Fruit fly (Drosophila melanogaster) whole organism, embryonic: ENCODE data around the gene Indy.

Source experiments
- CG10147 ChIP-seq: fragments of 200-800 bp; sonication (Bioruptor generic); optimal IDR thresholded peaks from 2 replicates; lab custom pipeline; 2019; ENCODE audit warnings: missing biosample characterization, mild to moderate bottlenecking, missing genetic modification characterization, moderate library complexity
- CG10654 ChIP-seq: fragments of 200-800 bp; sonication (Bioruptor generic); optimal IDR thresholded peaks from 2 replicates; lab custom pipeline; 2016; ENCODE audit warnings: missing biosample characterization, missing genetic modification characterization
- CG11723 ChIP-seq: fragments of 200-800 bp; sonication (Bioruptor generic); optimal IDR thresholded peaks from 2 replicates; lab custom pipeline; 2017; ENCODE audit warnings: missing biosample characterization, mild to moderate bottlenecking, missing genetic modification characterization
- CG12219 ChIP-seq: fragments of 200-800 bp; sonication (Bioruptor generic); optimal IDR thresholded peaks from 3 replicates; lab custom pipeline; 2018; ENCODE audit warnings: missing biosample characterization, mild to moderate bottlenecking, missing genetic modification characterization
- CG1233 ChIP-seq: fragments of 200-800 bp; sonication (Bioruptor generic); optimal IDR thresholded peaks from 4 replicates; lab custom pipeline; 2018; ENCODE audit warnings: missing biosample characterization, mild to moderate bottlenecking, missing genetic modification characterization
- CG12659 ChIP-seq: fragments of 200-800 bp; sonication (Bioruptor generic); optimal IDR thresholded peaks from 3 replicates; lab custom pipeline; 2017; ENCODE audit warnings: mild to moderate bottlenecking, missing biosample characterization, missing genetic modification reagents, missing genetic modification characterization
- CG14965 ChIP-seq: fragments of 200-800 bp; sonication (Bioruptor generic); optimal IDR thresholded peaks from 2 replicates; lab custom pipeline; 2016; ENCODE audit warnings: missing biosample characterization, missing genetic modification characterization, borderline replicate concordance
- CG15479 ChIP-seq: fragments of 200-800 bp; sonication (Bioruptor generic); optimal IDR thresholded peaks from 3 replicates; lab custom pipeline; 2019; ENCODE audit warnings: missing biosample characterization, mild to moderate bottlenecking, missing genetic modification characterization, moderate library complexity
- CG1792 ChIP-seq: fragments of 200-800 bp; sonication (Bioruptor generic); optimal IDR thresholded peaks from 2 replicates; lab custom pipeline; 2016; ENCODE audit warnings: missing biosample characterization, missing genetic modification characterization
- CG2712 ChIP-seq: fragments of 200-800 bp; optimal IDR thresholded peaks from 3 replicates; lab custom pipeline; 2019; ENCODE audit warnings: missing biosample characterization, mild to moderate bottlenecking, missing genetic modification characterization, moderate library complexity
- CG31388 ChIP-seq: fragments of 200-800 bp; sonication (Bioruptor generic); optimal IDR thresholded peaks from 2 replicates; lab custom pipeline; 2016; ENCODE audit warnings: missing biosample characterization, missing genetic modification characterization
- CG33557 ChIP-seq: fragments of 200-800 bp; sonication (Bioruptor generic); optimal IDR thresholded peaks from 2 replicates; lab custom pipeline; 2019; ENCODE audit warnings: missing biosample characterization, mild to moderate bottlenecking, missing genetic modification characterization, moderate library complexity
- CG3847 ChIP-seq: fragments of 200-800 bp; sonication (Bioruptor generic); IDR thresholded peaks from 2 replicates; pipeline ENCODE4 v1.3.6; 2022; ENCODE audit warnings: missing biosample characterization, missing genetic modification characterization
- CG43689 ChIP-seq: fragments of 200-800 bp; sonication (Bioruptor generic); IDR thresholded peaks from 2 replicates; pipeline ENCODE4 v1.3.6; 2022; ENCODE audit warnings: missing biosample characterization, missing genetic modification characterization
- CG4707 ChIP-seq: fragments of 200-800 bp; sonication (Bioruptor generic); optimal IDR thresholded peaks from 2 replicates; lab custom pipeline; 2018; ENCODE audit warnings: missing biosample characterization, mild to moderate bottlenecking, missing genetic modification characterization, moderate library complexity
- CG7963 ChIP-seq: fragments of 200-800 bp; sonication (Bioruptor generic); IDR thresholded peaks from 3 replicates; pipeline ENCODE4 v1.3.6; 2022; ENCODE audit warnings: missing biosample characterization, missing genetic modification characterization; ENCODE audit not compliant: partially characterized antibody
- CG8359 ChIP-seq: fragments of 200-800 bp; sonication (Bioruptor generic); optimal IDR thresholded peaks from 2 replicates; lab custom pipeline; 2017; ENCODE audit warnings: missing biosample characterization, mild to moderate bottlenecking, missing genetic modification characterization, borderline replicate concordance
- CG8924 ChIP-seq: fragments of 200-800 bp; optimal IDR thresholded peaks from 3 replicates; lab custom pipeline; 2019; ENCODE audit warnings: missing biosample characterization, mild to moderate bottlenecking, missing genetic modification characterization, moderate library complexity
- CG9932 ChIP-seq: fragments of 200-800 bp; sonication (Bioruptor generic); IDR thresholded peaks from 2 replicates; pipeline ENCODE4 v1.3.6; 2022; ENCODE audit warnings: missing biosample characterization, missing genetic modification characterization
- CrebB ChIP-seq: fragments of 200-800 bp; sonication (Bioruptor generic); optimal IDR thresholded peaks from 3 replicates; lab custom pipeline; 2018; ENCODE audit warnings: missing biosample characterization, mild to moderate bottlenecking, missing genetic modification characterization
- Dek ChIP-seq: fragments of 200-800 bp; sonication (Bioruptor generic); optimal IDR thresholded peaks from 3 replicates; lab custom pipeline; 2019; ENCODE audit warnings: missing biosample characterization, mild to moderate bottlenecking, missing genetic modification characterization, moderate library complexity
- Dip3 ChIP-seq: fragments of 200-800 bp; sonication (Bioruptor generic); optimal IDR thresholded peaks from 3 replicates; lab custom pipeline; 2016; ENCODE audit warnings: missing biosample characterization, missing genetic modification characterization
- Fer1 ChIP-seq: fragments of 200-800 bp; sonication (Bioruptor generic); optimal IDR thresholded peaks from 2 replicates; lab custom pipeline; 2017; ENCODE audit warnings: missing biosample characterization, mild to moderate bottlenecking, missing genetic modification characterization
- Jarid2 ChIP-seq: fragments of 200-800 bp; sonication (Bioruptor generic); optimal IDR thresholded peaks from 3 replicates; lab custom pipeline; 2017; ENCODE audit warnings: mild to moderate bottlenecking, missing biosample characterization, missing genetic modification reagents, missing genetic modification characterization
- Mrtf ChIP-seq: fragments of 200-800 bp; sonication (Bioruptor generic); IDR thresholded peaks from 3 replicates; pipeline ENCODE4 v1.3.6; 2022; ENCODE audit warnings: missing biosample characterization, missing genetic modification characterization
- PHDP ChIP-seq: fragments of 200-800 bp; sonication (Bioruptor generic); optimal IDR thresholded peaks from 3 replicates; lab custom pipeline; 2018; ENCODE audit warnings: missing biosample characterization, mild to moderate bottlenecking, missing genetic modification characterization, moderate library complexity
- Sox102F ChIP-seq: fragments of 200-800 bp; sonication (Bioruptor generic); optimal IDR thresholded peaks from 2 replicates; lab custom pipeline; 2018; ENCODE audit warnings: missing biosample characterization, mild to moderate bottlenecking, missing genetic modification characterization, moderate library complexity
- Sry-δ ChIP-seq: fragments of 200-800 bp; sonication (Bioruptor generic); optimal IDR thresholded peaks from 2 replicates; lab custom pipeline; 2016; ENCODE audit warnings: missing biosample characterization, missing genetic modification characterization
- Stat92E ChIP-seq, 3 experiments: fragments of >200 bp in 2 of 3; fragments of 200-800 bp in 1 of 3; sonication (Bioruptor generic) in 1 of 3; optimal IDR thresholded peaks; 2 replicates each; lab custom pipeline; 2017 to 2019; ENCODE audit warnings: missing biosample characterization in 3 of 3, missing genetic modification characterization in 3 of 3, mild to moderate bottlenecking in 1 of 3, moderate library complexity in 1 of 3
- Vsx1 ChIP-seq: fragments of 200-800 bp; sonication (Bioruptor generic); optimal IDR thresholded peaks from 2 replicates; lab custom pipeline; 2017; ENCODE audit warnings: missing biosample characterization, mild to moderate bottlenecking, missing genetic modification characterization, missing genetic modification reagents
- abd-A ChIP-seq: fragments of 200-800 bp; sonication (Bioruptor generic); optimal IDR thresholded peaks from 3 replicates; lab custom pipeline; 2019; ENCODE audit warnings: missing biosample characterization, mild to moderate bottlenecking, missing genetic modification characterization, moderate library complexity
- al ChIP-seq: fragments of 200-800 bp; sonication (Bioruptor generic); IDR thresholded peaks from 2 replicates; pipeline ENCODE4 v1.3.6; 2022; ENCODE audit warnings: missing biosample characterization, missing genetic modification characterization
- ci ChIP-seq: fragments of 200-800 bp; sonication (Bioruptor generic); IDR thresholded peaks from 3 replicates; pipeline ENCODE4 v1.3.6; 2022; ENCODE audit warnings: missing biosample characterization, missing genetic modification characterization
- fru ChIP-seq: fragments of >200 bp; optimal IDR thresholded peaks from 2 replicates; lab custom pipeline; 2017
- ftz-f1 ChIP-seq: fragments of 200-800 bp; sonication (Bioruptor generic); optimal IDR thresholded peaks from 2 replicates; lab custom pipeline; 2016; ENCODE audit warnings: missing biosample characterization, missing genetic modification characterization
- grn ChIP-seq: fragments of 200-800 bp; sonication (Bioruptor generic); optimal IDR thresholded peaks from 3 replicates; lab custom pipeline; 2017; ENCODE audit warnings: missing biosample characterization, missing genetic modification characterization
- gt ChIP-seq: fragments of 200-800 bp; sonication (Bioruptor generic); IDR thresholded peaks from 2 replicates; pipeline ENCODE4 v1.3.6; 2022; ENCODE audit warnings: missing biosample characterization, missing genetic modification characterization
- insv ChIP-seq, 2 experiments: fragments of 200-800 bp; sonication (Bioruptor generic); optimal IDR thresholded peaks; 3 replicates each; lab custom pipeline; 2016 to 2018; ENCODE audit warnings: missing biosample characterization in 2 of 2, missing genetic modification characterization in 2 of 2
- jumu ChIP-seq: fragments of 200-800 bp; sonication (Bioruptor generic); optimal IDR thresholded peaks from 3 replicates; lab custom pipeline; 2016; ENCODE audit warnings: missing biosample characterization, missing genetic modification characterization
- klu ChIP-seq: fragments of 200-800 bp; sonication (Bioruptor generic); IDR thresholded peaks from 2 replicates; pipeline ENCODE4 v1.3.6; 2022; ENCODE audit warnings: missing biosample characterization, missing genetic modification characterization
- maf-S ChIP-seq: fragments of 200-800 bp; sonication (Bioruptor generic); optimal IDR thresholded peaks from 2 replicates; lab custom pipeline; 2016; ENCODE audit warnings: missing biosample characterization, missing genetic modification characterization
- mirr ChIP-seq: fragments of 200-800 bp; sonication (Bioruptor generic); optimal IDR thresholded peaks from 3 replicates; lab custom pipeline; 2018; ENCODE audit warnings: missing biosample characterization, mild to moderate bottlenecking, missing genetic modification characterization
- pros ChIP-seq: fragments of 200-800 bp; sonication (Bioruptor generic); optimal IDR thresholded peaks from 3 replicates; lab custom pipeline; 2019; ENCODE audit warnings: missing biosample characterization, mild to moderate bottlenecking, missing genetic modification characterization, moderate library complexity
- ssp ChIP-seq: fragments of 200-800 bp; sonication (Bioruptor generic); IDR thresholded peaks from 2 replicates; pipeline ENCODE4 v1.3.6; 2022; ENCODE audit warnings: missing biosample characterization, missing genetic modification characterization
- stc ChIP-seq: fragments of 200-800 bp; sonication (Bioruptor generic); IDR thresholded peaks from 2 replicates; pipeline ENCODE4 v1.3.6; 2022; ENCODE audit warnings: missing biosample characterization, missing genetic modification characterization
- unpg ChIP-seq: fragments of 200-800 bp; sonication (Bioruptor generic); optimal IDR thresholded peaks from 3 replicates; lab custom pipeline; 2018; ENCODE audit warnings: missing biosample characterization, mild to moderate bottlenecking, missing genetic modification characterization, moderate library complexity
- wdn ChIP-seq: fragments of 200-800 bp; sonication (Bioruptor generic); IDR thresholded peaks from 2 replicates; pipeline ENCODE4 v1.3.6; 2022; ENCODE audit warnings: missing biosample characterization, missing genetic modification characterization
- wor ChIP-seq: fragments of 200-800 bp; sonication (Bioruptor generic); IDR thresholded peaks from 2 replicates; pipeline ENCODE4 v1.3.6; 2022; ENCODE audit warnings: missing biosample characterization, missing genetic modification characterization
- zfh1 ChIP-seq: fragments of 200-800 bp; sonication (Bioruptor generic); IDR thresholded peaks from 3 replicates; pipeline ENCODE4 v1.3.6; 2022; ENCODE audit warnings: missing biosample characterization, missing genetic modification characterization

Gene Indy

DNA sequence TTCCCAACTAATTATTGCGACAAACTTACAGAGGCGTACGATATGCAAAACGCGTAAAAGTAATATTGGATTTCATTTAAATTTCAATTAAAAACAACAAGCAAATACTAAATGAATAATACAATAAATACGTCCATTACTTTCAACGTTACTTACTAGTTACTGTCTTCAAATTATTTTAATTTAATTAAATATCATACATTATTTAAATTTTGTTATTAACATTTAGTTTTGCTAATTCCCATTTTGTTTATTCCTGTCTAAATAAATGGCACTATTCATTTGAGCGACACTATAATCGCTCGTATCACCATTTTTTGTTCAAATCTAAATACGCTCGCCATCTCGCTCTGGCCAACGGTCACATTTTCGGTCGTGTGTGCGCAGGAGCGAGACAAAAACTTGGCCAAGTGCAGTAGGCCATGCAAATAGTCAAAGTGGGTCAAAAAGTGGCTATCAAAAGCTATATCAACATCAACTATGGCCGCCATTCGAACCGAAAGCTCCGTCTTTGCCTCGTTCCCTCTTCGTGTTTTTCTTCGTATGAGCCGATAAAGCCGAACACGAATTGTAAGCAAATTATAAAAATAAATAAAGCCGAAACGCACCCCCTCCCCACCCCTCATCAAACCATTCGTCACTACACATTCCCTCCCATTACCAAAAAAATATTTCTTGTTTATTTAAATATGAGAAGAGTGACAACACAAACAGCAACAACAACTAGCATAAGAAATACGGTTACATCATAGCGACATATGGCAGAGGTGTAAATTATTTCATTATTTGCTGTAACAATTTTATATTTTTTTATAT, 56.7 kb downstream of the Indy start (continued):
- peak; percentile 30 for TF ChIP-seq Sox102F (GFP tag; lab: Kevin White, UChicago)
- TF ChIP-seq CG12219 (GFP tag; lab: Kevin White, UChicago) = peak; percentile 31
- TF ChIP-seq grn = peak; percentile 93
- TF ChIP-seq wdn (GFP tag; lab: Robert Waterston, UW) = 0 out of 2 replicates have a peak, but pooled peaks have one; percentile 20
- peak; percentile 5 for TF ChIP-seq CG1792
- peak; percentile 27 for TF ChIP-seq CG4707 (GFP tag; lab: Kevin White, UChicago)
- no peak for TF ChIP-seq CG2712 (tag; lab: Kevin White, UChicago)
- peak; percentile 24 for TF ChIP-seq unpg (GFP tag; lab: Kevin White, UChicago)
- TF ChIP-seq CG10147 (GFP tag; lab: Kevin White, UChicago) = peak; percentile 57
- peak; percentile 52; the same call in 2 of the 3 replicates for TF ChIP-seq zfh1 (GFP tag; lab: Robert Waterston, UW)
- peak; percentile 70 for TF ChIP-seq CG1233
- no peak for TF ChIP-seq Sry-δ (GFP tag; lab: Kevin White, UChicago)
- TF ChIP-seq CrebB = peak; percentile 58
- TF ChIP-seq abd-A (tag; lab: Kevin White, UChicago) = peak; percentile 98
- TF ChIP-seq CG10654 (GFP tag; lab: Kevin White, UChicago) = no peak
- peak; percentile 53 for TF ChIP-seq pros (GFP tag; lab: Kevin White, UChicago)
- TF ChIP-seq CG31388 = no peak
- no peak for TF ChIP-seq CG8359 (GFP tag; lab: Kevin White, UChicago)
- TF ChIP-seq klu (GFP tag; lab: Robert Waterston, UW) = no peak
- TF ChIP-seq al = no peak
- TF ChIP-seq PHDP = peak; percentile 52
- TF ChIP-seq CG8924 (tag; lab: Kevin White, UChicago) = peak; percentile 10
- TF ChIP-seq ssp (GFP tag; lab: Robert Waterston, UW) = no peak
- TF ChIP-seq CG3847 = peak; percentile 36; the same call in 1 of the 2 replicates
- peak; percentile 41; the same call in 1 of the 2 replicates for TF ChIP-seq CG43689
- TF ChIP-seq Dip3 (GFP tag; lab: Kevin White, UChicago) = peak; percentile 25
- TF ChIP-seq Stat92E (GFP tag; optimal IDR thresholded peaks at IDR 0.05; lab: Kevin White, UChicago) = no peak
- TF ChIP-seq Mrtf (GFP tag; lab: Robert Waterston, UW) = 0 out of 3 replicates have a peak, but pooled peaks have one; percentile 5
- TF ChIP-seq CG7963 = no peak
- no peak for TF ChIP-seq fru (lab: Kevin White, UChicago)
- peak; percentile 87 for TF ChIP-seq Fer1 (GFP tag; lab: Kevin White, UChicago)
- TF ChIP-seq jumu (GFP tag; lab: Kevin White, UChicago) = no peak
- TF ChIP-seq CG9932 (GFP tag; lab: Robert Waterston, UW) = peak; percentile 54
- peak; percentile 61; the same call in 1 of the 2 replicates for TF ChIP-seq stc (GFP tag; lab: Robert Waterston, UW)
- TF ChIP-seq CG33557 (GFP tag; lab: Kevin White, UChicago) = no peak
- peak; percentile 41 for TF ChIP-seq Vsx1 (GFP tag; lab: Kevin White, UChicago)
- peak; percentile 62 for TF ChIP-seq CG12659 (GFP tag; lab: Kevin White, UChicago)
- peak; percentile 23 for TF ChIP-seq Dek (tag; lab: Kevin White, UChicago)
- no peak for TF ChIP-seq CG14965 (GFP tag; lab: Kevin White, UChicago)
- peak in 1 of 2 experiments; percentile 31 for TF ChIP-seq insv (GFP tag; optimal IDR thresholded peaks at IDR 0.05; lab: Kevin White, UChicago)
- no peak for TF ChIP-seq wor (GFP tag; lab: Robert Waterston, UW)
- peak; percentile 97 for TF ChIP-seq mirr
- TF ChIP-seq Jarid2 (GFP tag; lab: Kevin White, UChicago) = peak; percentile 40
- peak; percentile 91 for TF ChIP-seq ci (GFP tag; lab: Robert Waterston, UW)
- TF ChIP-seq ftz-f1 = peak; percentile 99
- no peak for TF ChIP-seq CG15479 (GFP tag; lab: Kevin White, UChicago)
- no peak for TF ChIP-seq gt (GFP tag; lab: Robert Waterston, UW)
- TF ChIP-seq maf-S = no peak
- peak; percentile 68 for TF ChIP-seq CG11723 (GFP tag; lab: Kevin White, UChicago)
